Fruit fly (Drosophila melanogaster) whole organism, prepupa: ENCODE data around the gene pros.

Experiments
- Blimp-1 ChIP-seq: fragments of 200-800 bp; sonication (Bioruptor generic); optimal IDR thresholded peaks from 3 replicates; lab custom pipeline; 2017; ENCODE audit warnings: missing biosample characterization, missing genetic modification characterization, mild to moderate bottlenecking, moderate library complexity, missing genetic modification reagents
- CG10631 ChIP-seq: fragments of 200-800 bp; sonication (Bioruptor generic); optimal IDR thresholded peaks from 2 replicates; lab custom pipeline; 2016; ENCODE audit warnings: missing biosample characterization, missing genetic modification characterization
- CG11294 ChIP-seq: fragments of 200-800 bp; sonication (Bioruptor generic); IDR thresholded peaks from 2 replicates; pipeline ENCODE4 v1.3.6; 2022; ENCODE audit warnings: missing biosample characterization, missing genetic modification characterization
- CG11762 ChIP-seq: fragments of 200-800 bp; sonication (Bioruptor generic); optimal IDR thresholded peaks from 3 replicates; lab custom pipeline; 2016; ENCODE audit warnings: missing biosample characterization, missing genetic modification characterization; ENCODE audit not compliant: insufficient read depth
- CG11902 ChIP-seq: fragments of 200-800 bp; sonication (Bioruptor generic); optimal IDR thresholded peaks from 3 replicates; lab custom pipeline; 2016; ENCODE audit warnings: missing biosample characterization, missing genetic modification characterization
- CG15336 ChIP-seq: fragments of 200-800 bp; sonication (Bioruptor generic); IDR thresholded peaks from 2 replicates; pipeline ENCODE4 v1.3.6; 2022; ENCODE audit warnings: missing biosample characterization, missing genetic modification characterization
- CG1621 ChIP-seq: fragments of 200-800 bp; sonication (Bioruptor generic); optimal IDR thresholded peaks from 3 replicates; lab custom pipeline; 2018; ENCODE audit warnings: missing biosample characterization, mild to moderate bottlenecking, missing genetic modification characterization
- CG16779 ChIP-seq: fragments of 200-800 bp; sonication (Bioruptor generic); optimal IDR thresholded peaks from 3 replicates; lab custom pipeline; 2017; ENCODE audit warnings: missing biosample characterization, mild to moderate bottlenecking, missing genetic modification characterization
- CG3032 ChIP-seq: fragments of 200-800 bp; optimal IDR thresholded peaks from 2 replicates; lab custom pipeline; 2019; ENCODE audit warnings: missing biosample characterization, mild to moderate bottlenecking, missing genetic modification characterization, moderate library complexity
- CG31627 ChIP-seq: fragments of 200-800 bp; sonication (Bioruptor generic); optimal IDR thresholded peaks from 3 replicates; lab custom pipeline; 2016; ENCODE audit warnings: missing biosample characterization, missing genetic modification characterization
- CG32006 ChIP-seq: fragments of 200-800 bp; sonication (Bioruptor generic); optimal IDR thresholded peaks from 3 replicates; lab custom pipeline; 2017; ENCODE audit warnings: missing biosample characterization, mild to moderate bottlenecking, missing genetic modification characterization
- CG34406 ChIP-seq: fragments of 200-800 bp; sonication (Bioruptor generic); optimal IDR thresholded peaks from 3 replicates; lab custom pipeline; 2016; ENCODE audit warnings: missing biosample characterization, missing genetic modification characterization
- CG4318 ChIP-seq: fragments of 200-800 bp; sonication (Bioruptor generic); optimal IDR thresholded peaks from 3 replicates; lab custom pipeline; 2017; ENCODE audit warnings: missing biosample characterization, mild to moderate bottlenecking, missing genetic modification characterization
- CG6163 ChIP-seq: fragments of 200-800 bp; sonication (Bioruptor generic); IDR thresholded peaks from 3 replicates; pipeline ENCODE4 v1.3.6; 2022; ENCODE audit warnings: missing biosample characterization, missing genetic modification characterization
- CG6276 ChIP-seq: fragments of 200-800 bp; sonication (Bioruptor generic); optimal IDR thresholded peaks from 2 replicates; lab custom pipeline; 2017; ENCODE audit warnings: missing biosample characterization, mild to moderate bottlenecking, missing genetic modification characterization
- CG6792 ChIP-seq: fragments of 200-800 bp; sonication (Bioruptor generic); optimal IDR thresholded peaks from 3 replicates; lab custom pipeline; 2016; ENCODE audit warnings: missing biosample characterization, missing genetic modification characterization
- CG6808 ChIP-seq: fragments of 200-800 bp; sonication (Bioruptor generic); optimal IDR thresholded peaks from 3 replicates; lab custom pipeline; 2017; ENCODE audit warnings: missing biosample characterization, missing genetic modification characterization, mild to moderate bottlenecking, moderate library complexity, missing genetic modification reagents
- CG6854 ChIP-seq: fragments of 200-800 bp; sonication (Bioruptor generic); optimal IDR thresholded peaks from 2 replicates; lab custom pipeline; 2017; ENCODE audit warnings: missing biosample characterization, mild to moderate bottlenecking, missing genetic modification characterization
- CG7368 ChIP-seq: fragments of 200-800 bp; sonication (Bioruptor generic); optimal IDR thresholded peaks from 3 replicates; lab custom pipeline; 2016; ENCODE audit warnings: missing biosample characterization, missing genetic modification characterization
- CG8119 ChIP-seq: fragments of 200-800 bp; sonication (Bioruptor generic); IDR thresholded peaks from 3 replicates; pipeline ENCODE4 v1.3.6; 2022; ENCODE audit warnings: missing biosample characterization, missing genetic modification characterization
- CG8319 ChIP-seq: fragments of 200-800 bp; sonication (Bioruptor generic); optimal IDR thresholded peaks from 3 replicates; lab custom pipeline; 2016; ENCODE audit warnings: missing biosample characterization, missing genetic modification characterization
- Eip75B ChIP-seq: fragments of 200-800 bp; sonication (Bioruptor generic); optimal IDR thresholded peaks from 3 replicates; lab custom pipeline; 2016; ENCODE audit warnings: missing biosample characterization, missing genetic modification characterization
- Eip93F ChIP-seq: fragments of 200-800 bp; sonication (Bioruptor generic); optimal IDR thresholded peaks from 2 replicates; lab custom pipeline; 2016; ENCODE audit warnings: missing biosample characterization, mild to moderate bottlenecking, missing genetic modification characterization
- Ets21C ChIP-seq: fragments of 200-800 bp; sonication (Bioruptor generic); optimal IDR thresholded peaks from 3 replicates; lab custom pipeline; 2016; ENCODE audit warnings: missing biosample characterization, missing genetic modification characterization
- Ets96B ChIP-seq: fragments of 200-800 bp; optimal IDR thresholded peaks from 2 replicates; lab custom pipeline; 2019; ENCODE audit warnings: missing biosample characterization, mild to moderate bottlenecking, missing genetic modification characterization, moderate library complexity
- Gug ChIP-seq: fragments of 200-800 bp; sonication (Bioruptor generic); IDR thresholded peaks from 2 replicates; pipeline ENCODE4 v1.3.6; 2022; ENCODE audit warnings: missing biosample characterization, missing genetic modification characterization
- Hr38 ChIP-seq: sonication (Bioruptor generic); optimal IDR thresholded peaks from 2 replicates; lab custom pipeline; 2016; ENCODE audit warnings: missing biosample characterization, missing genetic modification characterization
- Hr39 ChIP-seq: fragments of 200-800 bp; sonication (Bioruptor generic); optimal IDR thresholded peaks from 2 replicates; lab custom pipeline; 2016; ENCODE audit warnings: missing biosample characterization, missing genetic modification characterization
- Hr4 ChIP-seq: fragments of 200-800 bp; sonication (Bioruptor generic); optimal IDR thresholded peaks from 3 replicates; lab custom pipeline; 2016; ENCODE audit warnings: missing biosample characterization, missing genetic modification characterization
- Lpt ChIP-seq: fragments of 200-800 bp; sonication (Bioruptor generic); optimal IDR thresholded peaks from 3 replicates; lab custom pipeline; 2016; ENCODE audit warnings: missing biosample characterization, missing genetic modification characterization
- Met ChIP-seq: fragments of 200-800 bp; sonication (Bioruptor generic); optimal IDR thresholded peaks from 3 replicates; lab custom pipeline; 2016; ENCODE audit warnings: missing biosample characterization, missing genetic modification characterization
- OdsH ChIP-seq: fragments of 200-800 bp; sonication (Bioruptor generic); optimal IDR thresholded peaks from 3 replicates; lab custom pipeline; 2016; ENCODE audit warnings: missing biosample characterization, missing genetic modification characterization
- Sox102F ChIP-seq: fragments of 200-800 bp; sonication (Bioruptor generic); optimal IDR thresholded peaks from 2 replicates; lab custom pipeline; 2016; ENCODE audit warnings: missing biosample characterization, mild to moderate bottlenecking, missing genetic modification characterization
- Sox14 ChIP-seq: fragments of 200-800 bp; sonication (Bioruptor generic); optimal IDR thresholded peaks from 3 replicates; lab custom pipeline; 2016; ENCODE audit warnings: missing biosample characterization, missing genetic modification characterization
- Sox15 ChIP-seq: fragments of 200-800 bp; sonication (Bioruptor generic); optimal IDR thresholded peaks from 3 replicates; lab custom pipeline; 2016; ENCODE audit warnings: missing biosample characterization, missing genetic modification characterization
- achi ChIP-seq: fragments of 200-800 bp; sonication (Bioruptor generic); optimal IDR thresholded peaks from 3 replicates; lab custom pipeline; 2016; ENCODE audit warnings: missing biosample characterization, missing genetic modification characterization
- acj6 ChIP-seq: fragments of 200-800 bp; sonication (Bioruptor generic); optimal IDR thresholded peaks from 3 replicates; lab custom pipeline; 2016; ENCODE audit warnings: missing biosample characterization, missing genetic modification characterization
- cyc ChIP-seq: fragments of 200-800 bp; sonication (Bioruptor generic); optimal IDR thresholded peaks from 3 replicates; lab custom pipeline; 2016; ENCODE audit warnings: missing biosample characterization, missing genetic modification characterization
- dac ChIP-seq: fragments of 200-800 bp; sonication (Bioruptor generic); optimal IDR thresholded peaks from 2 replicates; lab custom pipeline; 2017; ENCODE audit warnings: missing biosample characterization, mild to moderate bottlenecking, missing genetic modification characterization
- dsx ChIP-seq: fragments of 200-800 bp; optimal IDR thresholded peaks from 3 replicates; lab custom pipeline; 2019; ENCODE audit warnings: missing biosample characterization, mild to moderate bottlenecking, missing genetic modification characterization, moderate library complexity; ENCODE audit not compliant: poor library complexity, severe bottlenecking
- eg ChIP-seq: fragments of 200-800 bp; sonication (Bioruptor generic); IDR thresholded peaks from 3 replicates; pipeline ENCODE4 v1.3.6; 2022; ENCODE audit warnings: missing biosample characterization, missing genetic modification characterization
- esn ChIP-seq: fragments of 200-800 bp; sonication (Bioruptor generic); optimal IDR thresholded peaks from 2 replicates; lab custom pipeline; 2016; ENCODE audit warnings: missing biosample characterization, mild to moderate bottlenecking, missing genetic modification characterization, moderate library complexity
- fd85E ChIP-seq: fragments of 200-800 bp; sonication (Bioruptor generic); optimal IDR thresholded peaks from 3 replicates; lab custom pipeline; 2016; ENCODE audit warnings: missing biosample characterization, missing genetic modification characterization
- fkh ChIP-seq: fragments of 200-800 bp; sonication (Bioruptor generic); optimal IDR thresholded peaks from 3 replicates; lab custom pipeline; 2017; ENCODE audit warnings: missing biosample characterization, mild to moderate bottlenecking, missing genetic modification characterization, moderate library complexity
- lz ChIP-seq: fragments of 200-800 bp; sonication (Bioruptor generic); optimal IDR thresholded peaks from 3 replicates; lab custom pipeline; 2016; ENCODE audit warnings: missing biosample characterization, missing genetic modification characterization
- net ChIP-seq: fragments of 200-800 bp; sonication (Bioruptor generic); optimal IDR thresholded peaks from 3 replicates; lab custom pipeline; 2016; ENCODE audit warnings: missing biosample characterization, missing genetic modification characterization
- pdm3 ChIP-seq: fragments of 200-800 bp; sonication (Bioruptor generic); optimal IDR thresholded peaks from 3 replicates; lab custom pipeline; 2016; ENCODE audit warnings: missing biosample characterization, missing genetic modification characterization
- spab ChIP-seq: fragments of 200-800 bp; sonication (Bioruptor generic); optimal IDR thresholded peaks from 2 replicates; lab custom pipeline; 2017; ENCODE audit warnings: missing biosample characterization, mild to moderate bottlenecking, missing genetic modification characterization, missing genetic modification reagents
- ss ChIP-seq, 2 experiments: fragments of 200-800 bp; sonication (Bioruptor generic); optimal IDR thresholded peaks; 2 replicates in 1 of 2; 3 replicates in 1 of 2; lab custom pipeline; 2017 to 2018; ENCODE audit warnings: mild to moderate bottlenecking in 2 of 2, missing biosample characterization in 2 of 2, missing genetic modification characterization in 2 of 2, moderate library complexity in 1 of 2
- svp ChIP-seq: fragments of 200-800 bp; sonication (Bioruptor generic); peaks from one replicate; lab custom pipeline; 2016; ENCODE audit warnings: missing biosample characterization, missing genetic modification characterization
- topi ChIP-seq: fragments of 200-800 bp; sonication (Bioruptor generic); optimal IDR thresholded peaks from 3 replicates; lab custom pipeline; 2016; ENCODE audit warnings: missing biosample characterization, missing genetic modification characterization
- vri ChIP-seq: fragments of 200-800 bp; sonication (Bioruptor generic); optimal IDR thresholded peaks from 3 replicates; lab custom pipeline; 2016; ENCODE audit warnings: missing biosample characterization, mild to moderate bottlenecking, missing genetic modification characterization

pros gene

DNA sequence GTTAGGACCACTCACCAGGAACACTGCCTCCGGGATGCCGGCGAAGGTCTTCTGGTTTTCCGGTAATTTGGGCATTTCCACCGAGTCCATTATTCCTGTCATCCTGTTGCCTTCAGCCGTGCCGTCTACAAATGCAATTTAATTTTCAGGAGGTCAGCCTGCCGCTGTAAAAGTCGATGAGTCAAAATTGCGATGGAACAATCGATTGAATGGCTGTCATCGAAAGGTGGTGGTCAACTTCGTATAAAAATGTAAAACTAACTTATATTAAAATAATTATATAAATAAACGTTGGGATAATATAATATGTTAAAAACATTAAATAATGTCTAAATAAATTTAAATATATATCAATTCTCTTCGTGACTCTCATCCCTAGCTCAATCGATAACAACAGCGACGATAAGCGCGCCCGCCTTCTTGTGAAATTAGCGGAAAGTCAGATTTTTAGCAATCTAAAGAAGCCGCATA, 81.4 kb downstream of the pros start, which contains the start of the genes mgr and Irbp:
TSS of gene mgr (minus strand) at position 209 of the 471 bp plus-strand sequence.
TSS of gene Irbp (plus strand) at position 381 of the 471 bp plus-strand sequence.
- peak; percentile 79 for TF ChIP-seq CG6792 (GFP tag; lab: Kevin White, UChicago)
- no peak for TF ChIP-seq pdm3 (GFP tag; lab: Kevin White, UChicago)
- TF ChIP-seq CG10631 (GFP tag; lab: Kevin White, UChicago) = peak; percentile 92
- TF ChIP-seq Met (GFP tag; lab: Kevin White, UChicago) = no peak
- peak; percentile 92 for TF ChIP-seq svp (GFP tag; lab: Kevin White, UChicago)
- TF ChIP-seq dac (GFP tag; lab: Kevin White, UChicago) = peak; percentile 78
- TF ChIP-seq CG8319 (GFP tag; lab: Kevin White, UChicago) = peak; percentile 60
- TF ChIP-seq CG7368 (GFP tag; lab: Kevin White, UChicago) = peak; percentile 66
- TF ChIP-seq Blimp-1 (GFP tag; lab: Kevin White, UChicago) = peak; percentile 62
- peak; percentile 58 for TF ChIP-seq CG16779
- TF ChIP-seq Lpt (GFP tag; lab: Kevin White, UChicago) = peak; percentile 59
- TF ChIP-seq Sox14 = peak; percentile 63
- no peak for TF ChIP-seq CG6276
- TF ChIP-seq net (GFP tag; lab: Kevin White, UChicago) = peak; percentile 77
- peak; percentile 49 for TF ChIP-seq Ets21C (GFP tag; lab: Kevin White, UChicago)
- no peak for TF ChIP-seq CG4318 (GFP tag; lab: Kevin White, UChicago)
- TF ChIP-seq CG6808 (GFP tag; lab: Kevin White, UChicago) = no peak
- peak; percentile 85 for TF ChIP-seq OdsH (GFP tag; lab: Kevin White, UChicago)
- TF ChIP-seq CG34406 (GFP tag; lab: Kevin White, UChicago) = peak; percentile 90
- peak; percentile 87 for TF ChIP-seq CG32006 (GFP tag; lab: Kevin White, UChicago)
- TF ChIP-seq CG3032 (tag; lab: Kevin White, UChicago) = peak; percentile 90
- TF ChIP-seq achi (GFP tag; lab: Kevin White, UChicago) = peak; percentile 90
- TF ChIP-seq CG11294 (GFP tag; lab: Robert Waterston, UW) = peak; percentile 82
- TF ChIP-seq CG11762 (GFP tag; lab: Kevin White, UChicago) = peak; percentile 76
- peak; percentile 60 for TF ChIP-seq cyc (GFP tag; lab: Kevin White, UChicago)
- peak; percentile 83 for TF ChIP-seq esn
- peak; percentile 75 for TF ChIP-seq lz (GFP tag; lab: Kevin White, UChicago)
- TF ChIP-seq Eip93F = no peak
- TF ChIP-seq CG1621 = peak; percentile 69
- no peak for TF ChIP-seq fkh
- TF ChIP-seq CG6854 (GFP tag; lab: Kevin White, UChicago) = no peak
- no peak for TF ChIP-seq Sox102F (GFP tag; lab: Kevin White, UChicago)
- peak; percentile 89 for TF ChIP-seq CG6163 (GFP tag; lab: Robert Waterston, UW)
- peak; percentile 85 for TF ChIP-seq CG8119
- no peak for TF ChIP-seq Hr38 (GFP tag; lab: Kevin White, UChicago)
- no peak for TF ChIP-seq Hr39
- peak; percentile 91 for TF ChIP-seq Gug (GFP tag; lab: Robert Waterston, UW)
- no peak for TF ChIP-seq Hr4
- TF ChIP-seq eg = peak; percentile 90
- TF ChIP-seq acj6 = peak; percentile 84
- peak; percentile 76 for TF ChIP-seq topi
- peak; percentile 62 for TF ChIP-seq CG11902 (GFP tag; lab: Kevin White, UChicago)
- TF ChIP-seq dsx = peak; percentile 86
- TF ChIP-seq Ets96B (tag; lab: Kevin White, UChicago) = peak; percentile 71
- no peak for TF ChIP-seq fd85E
- TF ChIP-seq Eip75B (GFP tag; lab: Kevin White, UChicago) = no peak
- peak in 1 of 2 experiments; percentile 81 for TF ChIP-seq ss (GFP tag; optimal IDR thresholded peaks at IDR 0.05; lab: Kevin White, UChicago)
- TF ChIP-seq Sox15 (GFP tag; lab: Kevin White, UChicago) = peak; percentile 65
- TF ChIP-seq spab (GFP tag; lab: Kevin White, UChicago) = no peak
- TF ChIP-seq vri (GFP tag; lab: Kevin White, UChicago) = no peak
- peak; percentile 61 for TF ChIP-seq CG31627 (GFP tag; lab: Kevin White, UChicago)
- no peak; the same call in none of the 2 replicates for TF ChIP-seq CG15336 (GFP tag; lab: Robert Waterston, UW)
